Fruit fly (Drosophila melanogaster) whole organism, wandering third instar larva: ENCODE data around the gene bol.

Source experiments
- Abd-B ChIP-seq: fragments of >200 bp; optimal IDR thresholded peaks from 2 replicates; lab custom pipeline; 2017; ENCODE audit warnings: missing biosample characterization, missing genetic modification characterization
- Hnf4 ChIP-seq: fragments of 200-800 bp; sonication (Bioruptor generic); optimal IDR thresholded peaks from 2 replicates; lab custom pipeline; 2016; ENCODE audit warnings: missing biosample characterization, mild to moderate bottlenecking, missing genetic modification characterization
- Hr78 ChIP-seq: fragments of >200 bp; optimal IDR thresholded peaks from 2 replicates; lab custom pipeline; 2017; ENCODE audit warnings: missing biosample characterization, missing genetic modification characterization
- Hr83 ChIP-seq: fragments of 200-300 bp; sonication (Bioruptor generic); optimal IDR thresholded peaks from 2 replicates; lab custom pipeline; 2016; ENCODE audit warnings: missing biosample characterization, mild to moderate bottlenecking, missing genetic modification characterization, moderate library complexity; ENCODE audit not compliant: poor library complexity, severe bottlenecking
- Jra ChIP-seq: sonication (Bioruptor generic); optimal IDR thresholded peaks from 2 replicates; lab custom pipeline; 2016; ENCODE audit warnings: missing biosample characterization, missing genetic modification characterization
- Rel ChIP-seq, 2 experiments: fragments of 200-800 bp; sonication (Bioruptor generic) in 1 of 2; optimal IDR thresholded peaks; 2 replicates in 1 of 2; 3 replicates in 1 of 2; lab custom pipeline; 2016 to 2019; ENCODE audit warnings: mild to moderate bottlenecking in 2 of 2, missing biosample characterization in 2 of 2, missing genetic modification characterization in 2 of 2, moderate library complexity in 1 of 2
- dl ChIP-seq, 2 experiments: fragments of 175-275, 200-275 bp in 1 of 2; fragments of 200-275 bp in 1 of 2; sonication (Bioruptor generic); optimal IDR thresholded peaks; lab custom pipeline; 2018; ENCODE audit warnings: mild to moderate bottlenecking in 2 of 2, missing biosample characterization in 2 of 2, missing genetic modification characterization in 2 of 2, moderate library complexity in 2 of 2; ENCODE audit not compliant: partially characterized antibody in 2 of 2, insufficient read depth in 1 of 2
- dmrt93B ChIP-seq: fragments of 200-800 bp; sonication (Bioruptor generic); optimal IDR thresholded peaks from 2 replicates; lab custom pipeline; 2018; ENCODE audit warnings: missing biosample characterization, mild to moderate bottlenecking, missing genetic modification characterization
- ey ChIP-seq: fragments of 200-800 bp; sonication (Bioruptor generic); optimal IDR thresholded peaks from 2 replicates; lab custom pipeline; 2016; ENCODE audit warnings: missing biosample characterization, missing genetic modification characterization
- fru ChIP-seq: fragments of 200-800 bp; sonication (Bioruptor generic); optimal IDR thresholded peaks from 3 replicates; lab custom pipeline; 2016; ENCODE audit warnings: missing biosample characterization, mild to moderate bottlenecking, missing genetic modification characterization
- jim ChIP-seq: fragments of 175-275, 200-325 bp; sonication (Bioruptor generic); optimal IDR thresholded peaks from 2 replicates; lab custom pipeline; 2016; ENCODE audit warnings: missing biosample characterization, mild to moderate bottlenecking, missing genetic modification characterization
- pan ChIP-seq: fragments of >200 bp; optimal IDR thresholded peaks from 2 replicates; lab custom pipeline; 2017
- psq ChIP-seq: fragments of 200-800 bp; sonication (Bioruptor generic); optimal IDR thresholded peaks from 3 replicates; lab custom pipeline; 2017; ENCODE audit warnings: missing biosample characterization, mild to moderate bottlenecking, missing genetic modification characterization, moderate library complexity
- tai ChIP-seq: sonication (Bioruptor generic); optimal IDR thresholded peaks from 2 replicates; lab custom pipeline; 2016; ENCODE audit warnings: missing biosample characterization, missing genetic modification characterization

- no peak for TF ChIP-seq Hr78 (GFP tag; lab: Kevin White, UChicago)
- TF ChIP-seq Abd-B (GFP tag; lab: Kevin White, UChicago): no peak
- TF ChIP-seq Hnf4 (GFP tag; lab: Kevin White, UChicago): peak; percentile 19
- TF ChIP-seq Rel (GFP tag; optimal IDR thresholded peaks at IDR 0.05; lab: Kevin White, UChicago): no peak
- peak; percentile 100 for TF ChIP-seq Rel (tag; optimal IDR thresholded peaks at IDR 0.05; lab: Kevin White, UChicago)
- TF ChIP-seq ey (GFP tag; lab: Kevin White, UChicago): no peak
- TF ChIP-seq pan (lab: Kevin White, UChicago): no peak
- TF ChIP-seq dl (GFP tag; optimal IDR thresholded peaks at IDR 0.05; lab: Kevin White, UChicago; ENCODE audit: insufficient read depth in 1 of 2, partially characterized antibody in 2 of 2): no peak
- TF ChIP-seq psq (GFP tag; lab: Kevin White, UChicago): no peak
- no peak for TF ChIP-seq jim (GFP tag; lab: Kevin White, UChicago)
- TF ChIP-seq tai (GFP tag; lab: Kevin White, UChicago): no peak
- no peak for TF ChIP-seq Jra (GFP tag; lab: Kevin White, UChicago)
- TF ChIP-seq fru (GFP tag; lab: Kevin White, UChicago): no peak
- no peak for TF ChIP-seq dmrt93B (GFP tag; lab: Kevin White, UChicago)
- TF ChIP-seq Hr83 (GFP tag; lab: Kevin White, UChicago): peak; percentile 14
These were observed 62.0 kb downstream of the bol start for dm6 chr3L:9072062-9072730.
